Fruit fly (Drosophila melanogaster) whole organism, wandering third instar larva: ENCODE data around the gene Bacc.

Experiments used
- Abd-B ChIP-seq: fragments of >200 bp; optimal IDR thresholded peaks from 2 replicates; lab custom pipeline; 2017; ENCODE audit warnings: missing biosample characterization, missing genetic modification characterization
- CG32264 ChIP-seq: fragments of 200-800 bp; sonication (Bioruptor generic); optimal IDR thresholded peaks from 2 replicates; lab custom pipeline; 2016; ENCODE audit warnings: missing biosample characterization, missing genetic modification characterization
- CG9705 ChIP-seq: fragments of 200-800 bp; sonication (Bioruptor generic); optimal IDR thresholded peaks from 2 replicates; lab custom pipeline; 2018; ENCODE audit warnings: missing biosample characterization, mild to moderate bottlenecking, missing genetic modification characterization
- CrebA ChIP-seq: fragments of 200-800 bp; sonication (Bioruptor generic); optimal IDR thresholded peaks from 2 replicates; lab custom pipeline; 2016; ENCODE audit warnings: missing biosample characterization, mild to moderate bottlenecking, missing genetic modification characterization, borderline replicate concordance
- Dfd ChIP-seq: fragments of >200 bp; optimal IDR thresholded peaks from 2 replicates; lab custom pipeline; 2017; ENCODE audit warnings: missing biosample characterization, missing genetic modification characterization
- Dif ChIP-seq: fragments of 200-275, 200-300 bp; sonication (Bioruptor generic); optimal IDR thresholded peaks from 2 replicates; lab custom pipeline; 2018; ENCODE audit warnings: missing biosample characterization, missing genetic modification characterization; ENCODE audit not compliant: partially characterized antibody
- HLH106 ChIP-seq: fragments of 200-800 bp; optimal IDR thresholded peaks from 3 replicates; lab custom pipeline; 2019; ENCODE audit warnings: missing biosample characterization, mild to moderate bottlenecking, missing genetic modification characterization, moderate library complexity
- Hnf4 ChIP-seq: fragments of 200-800 bp; sonication (Bioruptor generic); optimal IDR thresholded peaks from 2 replicates; lab custom pipeline; 2016; ENCODE audit warnings: missing biosample characterization, mild to moderate bottlenecking, missing genetic modification characterization
- Hr78 ChIP-seq: fragments of >200 bp; optimal IDR thresholded peaks from 2 replicates; lab custom pipeline; 2017; ENCODE audit warnings: missing biosample characterization, missing genetic modification characterization
- Hr83 ChIP-seq: fragments of 200-300 bp; sonication (Bioruptor generic); optimal IDR thresholded peaks from 2 replicates; lab custom pipeline; 2016; ENCODE audit warnings: missing biosample characterization, mild to moderate bottlenecking, missing genetic modification characterization, moderate library complexity; ENCODE audit not compliant: poor library complexity, severe bottlenecking
- Jra ChIP-seq: sonication (Bioruptor generic); optimal IDR thresholded peaks from 2 replicates; lab custom pipeline; 2016; ENCODE audit warnings: missing biosample characterization, missing genetic modification characterization
- Mio ChIP-seq: sonication (Bioruptor generic); optimal IDR thresholded peaks from 2 replicates; lab custom pipeline; 2016; ENCODE audit warnings: missing biosample characterization, missing genetic modification characterization
- Myc ChIP-seq: fragments of >200 bp; optimal IDR thresholded peaks from 2 replicates; lab custom pipeline; 2017
- N ChIP-seq: fragments of >200 bp; optimal IDR thresholded peaks from 2 replicates; lab custom pipeline; 2018; ENCODE audit warnings: missing biosample characterization, missing external identifiers, missing genetic modification characterization
- OdsH ChIP-seq: fragments of 200-800 bp; sonication (Bioruptor generic); optimal IDR thresholded peaks from 2 replicates; lab custom pipeline; 2016; ENCODE audit warnings: missing biosample characterization, mild to moderate bottlenecking, missing genetic modification characterization
- Rel ChIP-seq, 2 experiments: fragments of 200-800 bp; sonication (Bioruptor generic) in 1 of 2; optimal IDR thresholded peaks; 2 replicates in 1 of 2; 3 replicates in 1 of 2; lab custom pipeline; 2016 to 2019; ENCODE audit warnings: mild to moderate bottlenecking in 2 of 2, missing biosample characterization in 2 of 2, missing genetic modification characterization in 2 of 2, moderate library complexity in 1 of 2
- Sp1 ChIP-seq: fragments of 200-800 bp; sonication (Bioruptor generic); optimal IDR thresholded peaks from 3 replicates; lab custom pipeline; 2019; ENCODE audit warnings: missing biosample characterization, mild to moderate bottlenecking, missing genetic modification characterization, moderate library complexity
- Vsx2 ChIP-seq: fragments of 200-300, 225-300 bp; sonication (Bioruptor generic); optimal IDR thresholded peaks from 2 replicates; lab custom pipeline; 2018; ENCODE audit warnings: missing biosample characterization, missing genetic modification characterization; ENCODE audit not compliant: partially characterized antibody
- br ChIP-seq: fragments of 200-800 bp; sonication (Bioruptor generic); optimal IDR thresholded peaks from 2 replicates; lab custom pipeline; 2016; ENCODE audit warnings: missing biosample characterization, missing genetic modification characterization
- brk ChIP-seq: fragments of 200-800 bp; sonication (Bioruptor generic); optimal IDR thresholded peaks from 2 replicates; lab custom pipeline; 2016; ENCODE audit warnings: missing biosample characterization, mild to moderate bottlenecking, missing genetic modification characterization
- dl ChIP-seq, 2 experiments: fragments of 175-275, 200-275 bp in 1 of 2; fragments of 200-275 bp in 1 of 2; sonication (Bioruptor generic); optimal IDR thresholded peaks; lab custom pipeline; 2018; ENCODE audit warnings: mild to moderate bottlenecking in 2 of 2, missing biosample characterization in 2 of 2, missing genetic modification characterization in 2 of 2, moderate library complexity in 2 of 2; ENCODE audit not compliant: partially characterized antibody in 2 of 2, insufficient read depth in 1 of 2
- dmrt93B ChIP-seq: fragments of 200-800 bp; sonication (Bioruptor generic); optimal IDR thresholded peaks from 2 replicates; lab custom pipeline; 2018; ENCODE audit warnings: missing biosample characterization, mild to moderate bottlenecking, missing genetic modification characterization
- dsf ChIP-seq: sonication (Bioruptor generic); optimal IDR thresholded peaks from 2 replicates; lab custom pipeline; 2016; ENCODE audit warnings: missing biosample characterization, missing genetic modification characterization, borderline replicate concordance
- foxo ChIP-seq, 2 experiments: fragments of 200-800 bp; sonication (Bioruptor generic); optimal IDR thresholded peaks; 2 replicates in 1 of 2; 3 replicates in 1 of 2; lab custom pipeline; 2016 to 2017; ENCODE audit warnings: missing biosample characterization in 2 of 2, missing genetic modification characterization in 2 of 2
- fru ChIP-seq: fragments of 200-800 bp; sonication (Bioruptor generic); optimal IDR thresholded peaks from 3 replicates; lab custom pipeline; 2016; ENCODE audit warnings: missing biosample characterization, mild to moderate bottlenecking, missing genetic modification characterization
- h ChIP-seq: fragments of 200-800 bp; sonication (Bioruptor generic); optimal IDR thresholded peaks from 3 replicates; lab custom pipeline; 2016; ENCODE audit warnings: missing biosample characterization, mild to moderate bottlenecking, missing genetic modification characterization
- jim ChIP-seq: fragments of 175-275, 200-325 bp; sonication (Bioruptor generic); optimal IDR thresholded peaks from 2 replicates; lab custom pipeline; 2016; ENCODE audit warnings: missing biosample characterization, mild to moderate bottlenecking, missing genetic modification characterization
- lola ChIP-seq: fragments of >200 bp; optimal IDR thresholded peaks from 2 replicates; lab custom pipeline; 2017; ENCODE audit warnings: missing biosample characterization, missing genetic modification characterization
- pan ChIP-seq: fragments of >200 bp; optimal IDR thresholded peaks from 2 replicates; lab custom pipeline; 2017
- rgr ChIP-seq: fragments of 200-800 bp; sonication (Bioruptor generic); optimal IDR thresholded peaks from 3 replicates; lab custom pipeline; 2016; ENCODE audit warnings: missing biosample characterization, mild to moderate bottlenecking, missing genetic modification characterization
- sv ChIP-seq: fragments of 200-800 bp; sonication (Bioruptor generic); optimal IDR thresholded peaks from 3 replicates; lab custom pipeline; 2016; ENCODE audit warnings: missing biosample characterization, missing genetic modification characterization
- tai ChIP-seq: sonication (Bioruptor generic); optimal IDR thresholded peaks from 2 replicates; lab custom pipeline; 2016; ENCODE audit warnings: missing biosample characterization, missing genetic modification characterization
- usp ChIP-seq: fragments of >200 bp; optimal IDR thresholded peaks from 2 replicates; lab custom pipeline; 2017; ENCODE audit warnings: missing biosample characterization, missing genetic modification characterization

Gene Bacc

dm6 chr2L:2723100-2723499 is 29.1 kb upstream of the Bacc start:
- no peak for TF ChIP-seq fru (GFP tag; lab: Kevin White, UChicago)
- TF ChIP-seq lola, result no peak
- TF ChIP-seq Vsx2 (GFP tag; lab: Kevin White, UChicago), result no peak
- no peak for TF ChIP-seq Hnf4 (GFP tag; lab: Kevin White, UChicago)
- no peak for TF ChIP-seq dmrt93B (GFP tag; lab: Kevin White, UChicago)
- no peak for TF ChIP-seq Dif (GFP tag; lab: Kevin White, UChicago)
- TF ChIP-seq usp (GFP tag; lab: Kevin White, UChicago), result no peak
- TF ChIP-seq HLH106 (tag; lab: Kevin White, UChicago), result no peak
- no peak for TF ChIP-seq Sp1 (GFP tag; lab: Kevin White, UChicago)
- TF ChIP-seq pan (lab: Kevin White, UChicago), result no peak

dm6 chr2L:2724459-2724858 is 27.8 kb upstream of the Bacc start:
- TF ChIP-seq Myc (lab: Kevin White, UChicago) (peak; percentile 54), N (GFP tag; lab: Kevin White, UChicago) (no peak)

DNA sequence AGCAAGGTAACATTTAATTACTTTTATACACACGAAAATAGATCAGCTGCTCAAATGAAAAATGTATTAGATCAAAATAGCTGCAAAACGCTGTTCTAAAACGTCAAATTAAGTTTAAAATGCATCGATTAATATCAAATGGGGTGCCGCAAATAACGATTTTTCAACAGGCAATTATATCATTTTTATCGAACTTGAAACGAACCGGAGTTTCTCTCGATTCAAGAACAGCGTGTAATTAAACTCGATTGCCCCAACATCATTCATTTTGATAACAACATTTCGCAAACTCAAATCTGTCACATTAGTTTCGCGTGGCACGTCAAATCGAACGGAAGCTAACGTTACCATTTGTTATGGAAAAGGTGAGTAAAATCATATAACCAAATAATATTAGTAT is 26.9 kb upstream of the Bacc start, which contains the start of gene CG31689:
TSS of gene CG31689 (plus strand) at position 301 of the 400 bp plus-strand sequence.
- TF ChIP-seq Mio, result no peak
- TF ChIP-seq lola, result no peak
- no peak for TF ChIP-seq Hr83
- no peak for TF ChIP-seq Dfd (GFP tag; lab: Kevin White, UChicago)
- no peak for TF ChIP-seq dsf (GFP tag; lab: Kevin White, UChicago)
- no peak for TF ChIP-seq Sp1 (GFP tag; lab: Kevin White, UChicago)
- TF ChIP-seq Abd-B, result no peak
- TF ChIP-seq HLH106 (tag; lab: Kevin White, UChicago), result no peak
- TF ChIP-seq Dif (GFP tag; lab: Kevin White, UChicago), result no peak
- TF ChIP-seq brk (GFP tag; lab: Kevin White, UChicago), result no peak
- no peak for TF ChIP-seq dmrt93B (GFP tag; lab: Kevin White, UChicago)
- TF ChIP-seq Jra (GFP tag; lab: Kevin White, UChicago), result no peak
- no peak for TF ChIP-seq h (GFP tag; lab: Kevin White, UChicago)
- TF ChIP-seq N (GFP tag; lab: Kevin White, UChicago), result no peak
- no peak for TF ChIP-seq dl (GFP tag; optimal IDR thresholded peaks at IDR 0.05; lab: Kevin White, UChicago; ENCODE audit: insufficient read depth in 1 of 2, partially characterized antibody in 2 of 2)
- no peak for TF ChIP-seq pan (lab: Kevin White, UChicago)
- no peak for TF ChIP-seq Hr78 (GFP tag; lab: Kevin White, UChicago)
- TF ChIP-seq Hnf4 (GFP tag; lab: Kevin White, UChicago), result no peak
- TF ChIP-seq rgr (GFP tag; lab: Kevin White, UChicago), result no peak
- TF ChIP-seq foxo (GFP tag; optimal IDR thresholded peaks at IDR 0.05; lab: Kevin White, UChicago), result no peak

- TF ChIP-seq CG9705 (GFP tag; lab: Kevin White, UChicago) (no peak), HLH106 (tag; lab: Kevin White, UChicago) (no peak), Mio (no peak), Hr78 (GFP tag; lab: Kevin White, UChicago) (no peak), br (GFP tag; lab: Kevin White, UChicago) (no peak), N (GFP tag; lab: Kevin White, UChicago) (no peak), CG32264 (GFP tag; lab: Kevin White, UChicago) (no peak), tai (no peak), sv (GFP tag; lab: Kevin White, UChicago) (no peak), h (GFP tag; lab: Kevin White, UChicago) (no peak), OdsH (GFP tag; lab: Kevin White, UChicago) (no peak), lola (no peak)
Measured at dm6 chr2L:2727364-2727763, 24.9 kb upstream of the Bacc start.

- TF ChIP-seq CrebA (GFP tag; lab: Kevin White, UChicago) (no peak), jim (no peak), HLH106 (tag; lab: Kevin White, UChicago) (no peak), tai (no peak), dmrt93B (GFP tag; lab: Kevin White, UChicago) (no peak), Hr83 (no peak), sv (GFP tag; lab: Kevin White, UChicago) (no peak), fru (GFP tag; lab: Kevin White, UChicago) (no peak), brk (GFP tag; lab: Kevin White, UChicago) (no peak), foxo (GFP tag; optimal IDR thresholded peaks at IDR 0.05; lab: Kevin White, UChicago) (no peak), Vsx2 (GFP tag; lab: Kevin White, UChicago) (no peak), Hnf4 (GFP tag; lab: Kevin White, UChicago) (no peak), pan (lab: Kevin White, UChicago) (no peak), Hr78 (GFP tag; lab: Kevin White, UChicago) (no peak), Jra (GFP tag; lab: Kevin White, UChicago) (no peak), h (GFP tag; lab: Kevin White, UChicago) (no peak), CG32264 (GFP tag; lab: Kevin White, UChicago) (no peak), Rel (GFP tag; optimal IDR thresholded peaks at IDR 0.05; lab: Kevin White, UChicago) (no peak), Rel (tag; optimal IDR thresholded peaks at IDR 0.05; lab: Kevin White, UChicago) (no peak), rgr (GFP tag; lab: Kevin White, UChicago) (no peak)
Measured at dm6 chr2L:2727812-2728211, 24.4 kb upstream of the Bacc start.
